Worm (Caenorhabditis elegans) whole organism, L4 larva: ENCODE measurements around the gene tbc-10.

ENCODE experiments used
- ZK337.2 ChIP-seq: fragments of 200-800 bp; sonication (Bioruptor generic); IDR thresholded peaks from 2 replicates; pipeline ENCODE4 v1.3.6; 2022; ENCODE audit warnings: missing genetic modification reagents, missing genetic modification characterization, missing compliant biosample characterization
- mdl-1 ChIP-seq, 2 experiments: fragments of 150-350 bp in 1 of 2; sonication (generic microtip) in 1 of 2; optimal IDR thresholded peaks; 2 replicates each; lab custom pipeline; 2014 to 2017; ENCODE audit warnings: missing biosample characterization in 2 of 2, missing genetic modification characterization in 2 of 2
- mxl-3 ChIP-seq: fragments of 200-800 bp; sonication (Bioruptor generic); optimal IDR thresholded peaks from 2 replicates; lab custom pipeline; 2018; ENCODE audit warnings: mild to moderate bottlenecking, missing genetic modification characterization, missing compliant biosample characterization
- nhr-111 ChIP-seq: fragments of 200-800 bp; sonication (Bioruptor generic); optimal IDR thresholded peaks from 2 replicates; lab custom pipeline; 2018; ENCODE audit warnings: mild to moderate bottlenecking, missing genetic modification characterization, missing compliant biosample characterization
- nhr-48 ChIP-seq: sonication (generic microtip); optimal IDR thresholded peaks from 2 replicates; lab custom pipeline; 2016; ENCODE audit warnings: mild to moderate bottlenecking, missing genetic modification characterization, missing compliant biosample characterization
- rbr-2 ChIP-seq: sonication (generic microtip); optimal IDR thresholded peaks from 2 replicates; lab custom pipeline; 2016; ENCODE audit warnings: missing genotype, missing genetic modification characterization, missing compliant biosample characterization
- zip-11 ChIP-seq: fragments of 200-800 bp; sonication (Bioruptor generic); IDR thresholded peaks from 2 replicates; pipeline ENCODE4 v1.3.6; 2022; ENCODE audit warnings: missing genetic modification characterization, missing compliant biosample characterization
- ztf-11 ChIP-seq: fragments of 150-350 bp; optimal IDR thresholded peaks from 2 replicates; lab custom pipeline; 2014; ENCODE audit warnings: missing biosample characterization, missing genetic modification characterization
- ztf-7 ChIP-seq: fragments of 150-350 bp; optimal IDR thresholded peaks from 2 replicates; lab custom pipeline; 2014; ENCODE audit warnings: missing biosample characterization, missing genetic modification characterization

DNA sequence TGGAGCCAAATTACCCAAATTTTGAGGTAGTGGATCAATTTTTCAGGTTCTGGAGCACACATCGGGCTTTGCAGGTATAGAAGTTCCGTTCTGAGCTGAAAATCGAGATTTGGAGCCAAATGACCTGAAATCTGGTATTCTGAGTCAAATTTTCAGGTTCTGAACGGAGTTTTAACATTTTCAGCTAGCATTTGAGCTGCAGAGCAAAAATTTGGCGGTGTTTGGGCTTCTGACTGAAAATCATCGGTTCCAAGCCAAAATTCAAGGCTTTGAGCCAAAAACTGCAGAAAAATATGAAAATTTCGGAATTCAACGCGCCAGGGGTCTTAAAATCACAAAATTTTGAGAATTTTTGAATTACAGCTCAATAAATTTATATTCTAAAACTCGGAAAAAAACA lies 47.9 kb downstream of the tbc-10 start, which contains the start of the genes clc-26 and E_BE45912.2:
- TF ChIP-seq rbr-2 (tag; lab: Kevin White, UChicago) (no peak), ZK337.2 (GFP tag; lab: Robert Waterston, UW) (no peak), ztf-7 (tag; lab: Kevin White, UChicago) (no peak), mxl-3 (no peak), nhr-48 (tag; lab: Kevin White, UChicago) (no peak), zip-11 (GFP tag; lab: Robert Waterston, UW) (no peak), ztf-11 (tag; lab: Kevin White, UChicago) (no peak), nhr-111 (no peak), mdl-1 (tag; optimal IDR thresholded peaks at IDR 0.05; lab: Kevin White, UChicago) (no peak)
